Worm (Caenorhabditis elegans): ENCODE results near the gene fbxa-182.

Gene fbxa-182

ce11 chrII:2412649-2413048 lies at the start of gene fbxa-182:
Gene fbxa-182, minus strand, starts transcription at chrII:2412749.
- peak; percentile 14 for TF ChIP-seq dve-1 (tag; optimal IDR thresholded peaks at IDR 0.05; ENCODE audit: insufficient read depth)
- TF ChIP-seq ztf-7 (tag; optimal IDR thresholded peaks at IDR 0.05): no peak
- peak in 1 of 2 experiments; percentile 9 for TF ChIP-seq unc-62 (GFP tag; optimal IDR thresholded peaks at IDR 0.05 in 1 of 2)
- TF ChIP-seq unc-62 (tag; optimal IDR thresholded peaks at IDR 0.05): no peak
- TF ChIP-seq php-3 (GFP tag; IDR thresholded peaks at IDR 0.05): 0 out of 2 replicates have a peak, but pooled peaks have one; percentile 23
- no peak for TF ChIP-seq daf-8 (GFP tag; IDR thresholded peaks at IDR 0.05)
- TF ChIP-seq nhr-28 (tag; optimal IDR thresholded peaks at IDR 0.05): peak; percentile 19
- no peak for TF ChIP-seq lin-39 (tag; optimal IDR thresholded peaks at IDR 0.05)
- TF ChIP-seq daf-16 (GFP tag; optimal IDR thresholded peaks at IDR 0.05): no peak
- peak; percentile 37 for TF ChIP-seq daf-16 (tag; optimal IDR thresholded peaks at IDR 0.05)
- no peak for TF ChIP-seq zfp-2 (tag; optimal IDR thresholded peaks at IDR 0.05)
- peak; percentile 17 for TF ChIP-seq pqm-1 (tag; optimal IDR thresholded peaks at IDR 0.05)

- no peak for TF ChIP-seq zip-2 (tag; optimal IDR thresholded peaks at IDR 0.05)
- TF ChIP-seq nhr-77 (tag; optimal IDR thresholded peaks at IDR 0.05): no peak
- TF ChIP-seq ceh-20 (GFP tag; IDR thresholded peaks at IDR 0.05): no peak
- TF ChIP-seq aha-1 (tag): no peak
- no peak for TF ChIP-seq sdz-12 (GFP tag; optimal IDR thresholded peaks at IDR 0.05)
- TF ChIP-seq F44E2.7 (GFP tag; IDR thresholded peaks at IDR 0.05): no peak
- TF ChIP-seq daf-12 (tag; optimal IDR thresholded peaks at IDR 0.05): no peak
- TF ChIP-seq ceh-32 (tag; optimal IDR thresholded peaks at IDR 0.05; ENCODE audit: poor library complexity): no peak
- TF ChIP-seq nhr-11 (tag; optimal IDR thresholded peaks at IDR 0.05): no peak
Measured at ce11 chrII:2458881-2459280, 46.3 kb upstream of the fbxa-182 start, which contains the start of gene pqn-42. Gene pqn-42, minus strand, starts transcription at chrII:2458981.

ce11 chrII:2456973-2457372 lies 44.4 kb upstream of the fbxa-182 start:
- TF ChIP-seq attf-4 (tag; optimal IDR thresholded peaks at IDR 0.05): no peak
- no peak for TF ChIP-seq ama-1 (optimal IDR thresholded peaks at IDR 0.05)
- no peak for TF ChIP-seq T26A8.4 (GFP tag; IDR thresholded peaks at IDR 0.05)
- TF ChIP-seq unc-62 (GFP tag; optimal IDR thresholded peaks at IDR 0.05 in 1 of 2): no peak
- TF ChIP-seq unc-62 (tag; optimal IDR thresholded peaks at IDR 0.05): no peak
- peak; percentile 87 for TF ChIP-seq set-16 (GFP tag; IDR thresholded peaks at IDR 0.05)

DNA sequence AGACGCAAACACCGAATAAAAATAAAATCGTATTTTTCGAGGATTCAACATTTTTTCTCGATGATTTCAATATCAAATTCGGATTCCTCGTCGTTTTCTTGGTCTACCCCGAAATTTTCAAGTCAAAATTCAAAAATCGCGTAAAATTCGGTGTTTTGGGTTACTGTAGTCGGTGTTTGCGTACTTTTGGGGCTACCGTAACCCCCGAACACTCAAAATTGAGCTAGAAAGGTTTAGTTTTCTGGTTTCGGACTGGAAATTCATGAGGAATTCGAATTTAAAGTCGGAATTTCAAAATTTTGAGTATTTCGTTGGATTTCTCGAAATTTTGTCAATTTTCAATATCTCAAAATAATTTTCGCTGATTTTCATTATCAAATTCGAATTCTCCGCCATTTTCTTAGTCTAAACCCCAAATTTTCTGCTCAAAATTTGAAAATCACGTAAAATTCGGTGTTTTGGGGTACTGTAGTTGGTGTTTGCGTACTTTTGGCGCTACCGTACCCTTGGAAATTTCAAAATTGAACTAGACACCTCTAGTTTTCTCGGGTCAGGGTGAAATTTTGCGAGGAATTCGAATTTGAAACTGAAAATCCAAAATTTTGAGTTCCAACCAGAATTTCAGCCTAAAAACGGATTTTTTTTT lies 43.5 kb upstream of the fbxa-182 start:
- no peak for TF ChIP-seq spr-3 (GFP tag; optimal IDR thresholded peaks at IDR 0.05)
- TF ChIP-seq aha-1 (tag): peak; percentile 86
- TF ChIP-seq lsy-2 (tag; optimal IDR thresholded peaks at IDR 0.05): peak in 1 of 2 experiments; percentile 61
- TF ChIP-seq lin-13 (GFP tag; optimal IDR thresholded peaks at IDR 0.05): peak; percentile 56

- TF ChIP-seq nhr-77 (tag; optimal IDR thresholded peaks at IDR 0.05) (peak; percentile 33), daf-16 (GFP tag; optimal IDR thresholded peaks at IDR 0.05) (no peak), daf-16 (tag; optimal IDR thresholded peaks at IDR 0.05) (peak; percentile 77), nhr-6 (tag; optimal IDR thresholded peaks at IDR 0.05) (peak; percentile 60), F44E2.7 (GFP tag; IDR thresholded peaks at IDR 0.05) (0 out of 2 replicates have a peak, but pooled peaks have one; percentile 20), unc-39 (tag; optimal IDR thresholded peaks at IDR 0.05) (no peak), vab-7 (GFP tag; IDR thresholded peaks at IDR 0.05) (no peak), hlh-30 (tag; optimal IDR thresholded peaks at IDR 0.05; ENCODE audit: insufficient read depth) (peak; percentile 53), mes-2 (tag; optimal IDR thresholded peaks at IDR 0.05; ENCODE audit: poor library complexity, severe bottlenecking) (peak; percentile 12), nhr-41 (GFP tag; IDR thresholded peaks at IDR 0.05) (peak; percentile 47; the same call in 1 of the 2 replicates), dpl-1 (GFP tag; optimal IDR thresholded peaks at IDR 0.05) (peak; percentile 9), Y5F2A.4 (GFP tag; optimal IDR thresholded peaks at IDR 0.05) (no peak), rbr-2 (tag; optimal IDR thresholded peaks at IDR 0.05) (no peak), mxl-3 (GFP tag; optimal IDR thresholded peaks at IDR 0.05) (peak; percentile 28), pha-4 (GFP tag; IDR thresholded peaks at IDR 0.05) (no peak; the same call in 1 of the 2 replicates), pha-4 (tag; optimal IDR thresholded peaks at IDR 0.05) (peak; percentile 34), dmd-6 (GFP tag; IDR thresholded peaks at IDR 0.05) (peak; percentile 64), nhr-28 (tag; optimal IDR thresholded peaks at IDR 0.05) (peak; percentile 87), hlh-11 (tag; optimal IDR thresholded peaks at IDR 0.05) (peak; percentile 76), pqm-1 (tag; optimal IDR thresholded peaks at IDR 0.05) (peak; percentile 72), lin-15B (tag; optimal IDR thresholded peaks at IDR 0.05) (no peak), lsy-2 (tag; optimal IDR thresholded peaks at IDR 0.05) (peak in 1 of 2 experiments; percentile 24), dve-1 (tag; optimal IDR thresholded peaks at IDR 0.05; ENCODE audit: insufficient read depth) (peak; percentile 62), tag-97 (GFP tag; IDR thresholded peaks at IDR 0.05) (no peak)
Measured at ce11 chrII:2454822-2455221, 42.3 kb upstream of the fbxa-182 start.
